Worm (Caenorhabditis elegans) whole organism, L1 larva: ENCODE results near the gene T11G6.2.

Experiments used
- alr-1 ChIP-seq: fragments of 200-800 bp; sonication (Bioruptor generic); optimal IDR thresholded peaks from 2 replicates; lab custom pipeline; 2018; ENCODE audit warnings: borderline replicate concordance, mild to moderate bottlenecking, missing genetic modification characterization, missing compliant biosample characterization
- aly-2 ChIP-seq: fragments of 150-350 bp; optimal IDR thresholded peaks from 2 replicates; lab custom pipeline; 2014; ENCODE audit warnings: missing biosample characterization, missing genetic modification characterization
- ama-1 ChIP-seq: fragments of 150-350 bp; optimal IDR thresholded peaks from 2 replicates; lab custom pipeline; 2014
- lin-13 ChIP-seq: fragments of 150-350 bp; optimal IDR thresholded peaks from 2 replicates; lab custom pipeline; 2014; ENCODE audit warnings: missing biosample characterization, missing genetic modification reagents, missing genetic modification characterization
- lin-35 ChIP-seq, 2 experiments: fragments of 150-350 bp; optimal IDR thresholded peaks; 2 replicates each; lab custom pipeline; 2014; ENCODE audit warnings: missing biosample characterization in 2 of 2, missing genetic modification characterization in 2 of 2, missing genetic modification reagents in 2 of 2
- nhr-28 ChIP-seq: fragments of 150-350 bp; optimal IDR thresholded peaks from 2 replicates; lab custom pipeline; 2014; ENCODE audit warnings: missing biosample characterization, missing genetic modification characterization
- nhr-76 ChIP-seq: sonication (generic microtip); optimal IDR thresholded peaks from 2 replicates; lab custom pipeline; 2017; ENCODE audit warnings: missing biosample characterization, missing genetic modification characterization
- nhr-90 ChIP-seq: sonication (generic microtip); optimal IDR thresholded peaks from 2 replicates; lab custom pipeline; 2016; ENCODE audit warnings: mild to moderate bottlenecking, missing genetic modification characterization, missing compliant biosample characterization; ENCODE audit not compliant: poor library complexity
- snpc-4 ChIP-seq: fragments of 150-350 bp; optimal IDR thresholded peaks from 2 replicates; lab custom pipeline; 2014; ENCODE audit warnings: missing biosample characterization, missing genetic modification characterization
- zag-1 ChIP-seq: fragments of 150-350 bp; optimal IDR thresholded peaks from 2 replicates; lab custom pipeline; 2014; ENCODE audit warnings: missing biosample characterization, missing genetic modification characterization
- ztf-11 ChIP-seq, 2 experiments: sonication (generic microtip); optimal IDR thresholded peaks; 2 replicates each; lab custom pipeline; 2016 to 2017; ENCODE audit warnings: missing genetic modification characterization in 2 of 2, missing biosample characterization in 1 of 2, missing compliant biosample characterization in 1 of 2

DNA sequence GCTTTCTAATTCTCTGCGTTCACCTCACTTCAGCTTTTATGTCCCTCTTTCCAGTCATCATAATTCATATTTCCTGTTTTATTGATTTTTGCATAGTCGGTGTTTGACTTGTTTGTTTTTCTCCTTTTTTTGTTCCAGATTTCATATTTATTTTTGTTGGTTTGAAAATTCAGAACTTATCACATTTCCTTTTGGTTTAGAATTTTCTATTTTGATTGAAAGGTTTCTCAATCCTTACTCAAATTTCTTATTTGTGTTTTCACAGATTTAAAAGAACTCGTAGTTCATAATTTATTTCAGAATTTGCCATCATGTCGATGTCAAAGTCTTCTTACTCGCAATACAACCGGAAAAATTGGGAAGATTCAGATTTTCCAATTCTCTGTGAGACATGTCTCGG lies 2.8 kb upstream of the T11G6.2 start, which contains the start of gene rbm-22:
- TF ChIP-seq snpc-4 (tag; lab: Kevin White, UChicago) (no peak), aly-2 (no peak), nhr-90 (no peak), ama-1 (lab: Kevin White, UChicago) (no peak), alr-1 (tag; lab: Kevin White, UChicago) (no peak), lin-13 (GFP tag; lab: Kevin White, UChicago) (no peak), lin-35 (GFP tag; optimal IDR thresholded peaks at IDR 0.05; lab: Kevin White, UChicago) (no peak), zag-1 (no peak), nhr-76 (no peak), ztf-11 (tag; optimal IDR thresholded peaks at IDR 0.05; lab: Kevin White, UChicago) (no peak), nhr-28 (tag; lab: Kevin White, UChicago) (no peak)
